Worm (Caenorhabditis elegans): ENCODE results near the gene T22G5.3.

T22G5.3 gene

ce11 chrV:13920730-13921129 is 40.0 kb downstream of the T22G5.3 start, which contains the start of gene srx-42:
TSS of gene srx-42 (plus strand) at chrV:13921030.
- no peak for TF ChIP-seq attf-5 (GFP tag; optimal IDR thresholded peaks at IDR 0.05)
- TF ChIP-seq attf-3 (GFP tag; conservative IDR thresholded peaks at IDR 0.05): no peak
- no peak for TF ChIP-seq tbp1 (GFP tag; optimal IDR thresholded peaks at IDR 0.05)
- TF ChIP-seq let-526 (GFP tag; IDR thresholded peaks at IDR 0.05): no peak
- no peak for TF ChIP-seq B0336.3 (GFP tag; IDR thresholded peaks at IDR 0.05)
- no peak for TF ChIP-seq lir-1 (GFP tag; conservative IDR thresholded peaks at IDR 0.05)
- no peak for TF ChIP-seq nfya-1 (tag; optimal IDR thresholded peaks at IDR 0.05; ENCODE audit: borderline replicate concordance, insufficient read depth)
- no peak for TF ChIP-seq die-1 (tag; optimal IDR thresholded peaks at IDR 0.05)
- TF ChIP-seq Y53F4B.3 (GFP tag; IDR thresholded peaks at IDR 0.05): no peak
- no peak for TF ChIP-seq cebp-1 (GFP tag; IDR thresholded peaks at IDR 0.05)
- no peak for TF ChIP-seq cebp-1 (tag; optimal IDR thresholded peaks at IDR 0.05)
- TF ChIP-seq zim-3 (tag; optimal IDR thresholded peaks at IDR 0.05): no peak
- no peak for TF ChIP-seq T26A5.8 (tag; optimal IDR thresholded peaks at IDR 0.05)
- no peak for TF ChIP-seq madf-6 (GFP tag; IDR thresholded peaks at IDR 0.05)
- no peak for TF ChIP-seq snpc-4 (GFP tag; optimal IDR thresholded peaks at IDR 0.05)
- no peak for TF ChIP-seq snpc-4 (tag; optimal IDR thresholded peaks at IDR 0.05)
- no peak for TF ChIP-seq nhr-179 (tag; optimal IDR thresholded peaks at IDR 0.05)
- TF ChIP-seq madf-8 (GFP tag; conservative IDR thresholded peaks at IDR 0.05): no peak
- TF ChIP-seq F49E8.2 (tag; optimal IDR thresholded peaks at IDR 0.05; ENCODE audit: insufficient read depth): no peak
- no peak for TF ChIP-seq ccch-3 (GFP tag; optimal IDR thresholded peaks at IDR 0.05)

ce11 chrV:13923851-13924250 is 43.1 kb downstream of the T22G5.3 start, which contains the start of gene srxa-11:
TSS of gene srxa-11 (plus strand) at chrV:13924151.
- no peak for TF ChIP-seq bed-1 (GFP tag; IDR thresholded peaks at IDR 0.05)
- no peak for TF ChIP-seq ztf-25 (GFP tag; IDR thresholded peaks at IDR 0.05)
- TF ChIP-seq Y79H2A.3 (GFP tag; conservative IDR thresholded peaks at IDR 0.05): no peak
- TF ChIP-seq F33H1.4 (GFP tag; IDR thresholded peaks at IDR 0.05): no peak
- no peak for TF ChIP-seq ceh-100 (GFP tag; IDR thresholded peaks at IDR 0.05)
- TF ChIP-seq K12H6.12 (tag; optimal IDR thresholded peaks at IDR 0.05): no peak
- TF ChIP-seq F39B2.1 (GFP tag; IDR thresholded peaks at IDR 0.05): no peak
- TF ChIP-seq B0336.3 (GFP tag; IDR thresholded peaks at IDR 0.05): no peak

ce11 chrV:13926398-13926797 is 45.7 kb downstream of the T22G5.3 start, which contains the start of gene srxa-12:
TSS of gene srxa-12 (plus strand) at chrV:13926698.
- no peak for TF ChIP-seq ztf-25 (GFP tag; IDR thresholded peaks at IDR 0.05)

ce11 chrV:13929503-13929902 is 48.8 kb downstream of the T22G5.3 start, which contains the start of gene srxa-13:
TSS of gene srxa-13 (plus strand) at chrV:13929803.
- TF ChIP-seq F22D6.2 (tag; optimal IDR thresholded peaks at IDR 0.05): no peak
- no peak for TF ChIP-seq rcor-1 (GFP tag; IDR thresholded peaks at IDR 0.05)
- TF ChIP-seq F23B12.7 (tag; optimal IDR thresholded peaks at IDR 0.05; ENCODE audit: insufficient read depth): no peak
- no peak for TF ChIP-seq cebp-2 (GFP tag; IDR thresholded peaks at IDR 0.05)
- TF ChIP-seq unc-130 (GFP tag; optimal IDR thresholded peaks at IDR 0.05): no peak
- no peak for TF ChIP-seq ceh-58 (GFP tag; IDR thresholded peaks at IDR 0.05)
- no peak for TF ChIP-seq Y79H2A.3 (GFP tag; conservative IDR thresholded peaks at IDR 0.05)
- TF ChIP-seq mxl-1 (tag; optimal IDR thresholded peaks at IDR 0.05): no peak
- no peak for TF ChIP-seq ztf-3 (GFP tag; optimal IDR thresholded peaks at IDR 0.05)
- TF ChIP-seq tbx-9 (tag; optimal IDR thresholded peaks at IDR 0.05; ENCODE audit: borderline replicate concordance): no peak
- no peak for TF ChIP-seq rpc-1 (optimal IDR thresholded peaks at IDR 0.05)
- TF ChIP-seq rpc-1 (tag; optimal IDR thresholded peaks at IDR 0.05): no peak

Measured in whole organism, young adult.